Worm (Caenorhabditis elegans) whole organism, mixed stage, embryonic: ENCODE measurements around the gene B0563.8.

ENCODE experiments used
- elt-3 ChIP-seq: fragments of 150-350 bp; optimal IDR thresholded peaks from 2 replicates; lab custom pipeline; 2014; ENCODE audit warnings: missing biosample characterization, missing genetic modification characterization
- lin-13 ChIP-seq: fragments of 150-350 bp; optimal IDR thresholded peaks from 2 replicates; lab custom pipeline; 2014; ENCODE audit warnings: missing biosample characterization, missing genetic modification characterization
- mep-1 ChIP-seq: fragments of 150-350 bp; optimal IDR thresholded peaks from 2 replicates; lab custom pipeline; 2017; ENCODE audit warnings: missing biosample characterization, missing genetic modification reagents, missing genetic modification characterization, inconsistent platforms
- nhr-28 ChIP-seq: fragments of 150-350 bp; optimal IDR thresholded peaks from 2 replicates; lab custom pipeline; 2014; ENCODE audit warnings: missing biosample characterization, missing genetic modification characterization
- nhr-76 ChIP-seq: sonication (generic microtip); optimal IDR thresholded peaks from 2 replicates; lab custom pipeline; 2017; ENCODE audit warnings: missing biosample characterization, missing genetic modification characterization
- pha-4 ChIP-seq: fragments of 150-350 bp; optimal IDR thresholded peaks from 2 replicates; lab custom pipeline; 2018; ENCODE audit warnings: missing biosample characterization, missing genetic modification reagents, missing genetic modification characterization
- snpc-4 ChIP-seq: fragments of 150-350 bp; optimal IDR thresholded peaks from 2 replicates; lab custom pipeline; 2014; ENCODE audit warnings: missing biosample characterization, missing genetic modification characterization
- unc-120 ChIP-seq: sonication (generic microtip); optimal IDR thresholded peaks from 2 replicates; lab custom pipeline; 2017; ENCODE audit warnings: missing genetic modification characterization, missing compliant biosample characterization; ENCODE audit not compliant: poor library complexity, severe bottlenecking
- ztf-11 ChIP-seq: fragments of 150-350 bp; optimal IDR thresholded peaks from 2 replicates; lab custom pipeline; 2014; ENCODE audit warnings: missing biosample characterization, missing genetic modification characterization

ce11 chrX:9137402-9137801 lies 36.9 kb downstream of the B0563.8 start, which contains the start of gene B0563.6:
- TF ChIP-seq snpc-4 (no peak), unc-120 (tag; lab: Kevin White, UChicago) (no peak), lin-13 (tag; lab: Kevin White, UChicago) (no peak), mep-1 (no peak), nhr-28 (tag; lab: Kevin White, UChicago) (no peak), pha-4 (tag; lab: Kevin White, UChicago) (no peak), nhr-76 (tag; lab: Kevin White, UChicago) (no peak), ztf-11 (tag; lab: Kevin White, UChicago) (no peak), elt-3 (tag; lab: Kevin White, UChicago) (no peak)
